Worm (Caenorhabditis elegans): ENCODE data around the gene Y102A11A.9.

The Y102A11A.9 gene

ce11 chrX:2043224-2043623, 30.3 kb downstream of the Y102A11A.9 start:
- TF ChIP-seq elt-1 (tag; optimal IDR thresholded peaks at IDR 0.05; ENCODE audit: borderline replicate concordance, insufficient read depth) (no peak), ceh-43 (GFP tag; optimal IDR thresholded peaks at IDR 0.05) (peak; percentile 73), mep-1 (tag; optimal IDR thresholded peaks at IDR 0.05) (peak; percentile 14), lin-32 (GFP tag; optimal IDR thresholded peaks at IDR 0.05) (no peak), bed-3 (GFP tag; optimal IDR thresholded peaks at IDR 0.05) (no peak), nhr-76 (tag; optimal IDR thresholded peaks at IDR 0.05) (no peak), tbx-8 (GFP tag; optimal IDR thresholded peaks at IDR 0.05) (no peak), ces-1 (GFP tag; optimal IDR thresholded peaks at IDR 0.05) (peak; percentile 65), cnd-1 (tag; optimal IDR thresholded peaks at IDR 0.05) (peak; percentile 44), mab-5 (tag; optimal IDR thresholded peaks at IDR 0.05) (no peak), drap-1 (GFP tag; optimal IDR thresholded peaks at IDR 0.05) (peak; percentile 28), mls-2 (tag; optimal IDR thresholded peaks at IDR 0.05) (peak; percentile 84), hlh-1 (tag; optimal IDR thresholded peaks at IDR 0.05) (no peak), ceh-39 (tag; optimal IDR thresholded peaks at IDR 0.05) (no peak), unc-62 (GFP tag; optimal IDR thresholded peaks at IDR 0.05) (no peak), nhr-12 (tag; optimal IDR thresholded peaks at IDR 0.05) (no peak), ztf-11 (tag; optimal IDR thresholded peaks at IDR 0.05) (peak; percentile 36), flh-1 (GFP tag; optimal IDR thresholded peaks at IDR 0.05) (no peak), unc-39 (tag; optimal IDR thresholded peaks at IDR 0.05) (no peak), unc-120 (tag; optimal IDR thresholded peaks at IDR 0.05; ENCODE audit: poor library complexity, severe bottlenecking) (no peak), nhr-237 (tag; optimal IDR thresholded peaks at IDR 0.05) (no peak), sem-2 (GFP tag; optimal IDR thresholded peaks at IDR 0.05) (no peak), M03D4.4 (tag; optimal IDR thresholded peaks at IDR 0.05) (peak; percentile 55), lin-13 (tag; optimal IDR thresholded peaks at IDR 0.05) (no peak), sptf-1 (tag; optimal IDR thresholded peaks at IDR 0.05) (peak; percentile 70), elt-3 (tag; optimal IDR thresholded peaks at IDR 0.05) (no peak)

DNA sequence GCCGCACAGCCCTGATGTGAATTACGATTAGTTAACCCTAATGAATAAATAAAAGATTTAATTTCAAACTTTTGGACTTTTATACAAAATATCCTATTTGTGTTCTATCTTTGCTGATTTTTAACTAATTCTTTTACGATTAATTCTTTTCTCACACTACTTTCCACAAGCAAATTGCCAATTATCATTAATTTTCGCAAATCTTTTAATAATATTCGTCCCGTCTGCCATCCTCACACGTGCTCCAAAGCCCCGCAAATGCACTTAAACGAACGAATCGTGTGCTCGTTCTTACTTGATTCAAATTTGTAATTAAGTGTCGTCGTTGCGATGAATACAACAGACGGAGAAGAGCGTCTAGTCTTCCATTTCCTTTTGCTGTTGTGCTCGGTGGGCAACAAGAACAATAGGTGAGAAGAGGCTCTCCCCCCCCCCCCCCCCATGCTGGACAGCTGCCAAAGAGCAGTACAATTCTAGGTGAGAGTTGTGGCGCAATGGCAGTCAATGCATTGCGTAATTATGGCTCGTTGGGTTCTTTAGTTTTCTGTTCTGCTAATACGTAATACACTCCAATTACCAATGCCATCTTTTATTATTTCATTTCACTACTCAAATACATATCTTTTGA, 31.7 kb downstream of the Y102A11A.9 start:
- TF ChIP-seq M03D4.4 (tag; optimal IDR thresholded peaks at IDR 0.05) = no peak
- no peak for TF ChIP-seq tbx-8 (GFP tag; optimal IDR thresholded peaks at IDR 0.05)
- peak; percentile 94 for TF ChIP-seq cnd-1 (tag; optimal IDR thresholded peaks at IDR 0.05)
- TF ChIP-seq sptf-1 (tag; optimal IDR thresholded peaks at IDR 0.05) = peak; percentile 49
- TF ChIP-seq ceh-43 (GFP tag; optimal IDR thresholded peaks at IDR 0.05) = peak; percentile 49
- no peak for TF ChIP-seq elt-3 (tag; optimal IDR thresholded peaks at IDR 0.05)
- peak; percentile 57 for TF ChIP-seq lin-32 (GFP tag; optimal IDR thresholded peaks at IDR 0.05)
- peak; percentile 83 for TF ChIP-seq mls-2 (tag; optimal IDR thresholded peaks at IDR 0.05)
- TF ChIP-seq nhr-2 (tag; optimal IDR thresholded peaks at IDR 0.05) = peak; percentile 86
- TF ChIP-seq zip-8 (tag; optimal IDR thresholded peaks at IDR 0.05) = peak; percentile 90
- peak; percentile 5 for TF ChIP-seq ztf-11 (tag; optimal IDR thresholded peaks at IDR 0.05)
- TF ChIP-seq ces-1 (GFP tag; optimal IDR thresholded peaks at IDR 0.05) = peak; percentile 99
- no peak for TF ChIP-seq bed-3 (GFP tag; optimal IDR thresholded peaks at IDR 0.05)
- peak; percentile 6 for TF ChIP-seq hlh-1 (tag; optimal IDR thresholded peaks at IDR 0.05)
- TF ChIP-seq nhr-12 (tag; optimal IDR thresholded peaks at IDR 0.05) = no peak

- TF ChIP-seq ceh-83 (GFP tag; optimal IDR thresholded peaks at IDR 0.05) (no peak), mep-1 (tag; optimal IDR thresholded peaks at IDR 0.05) (no peak), elt-3 (tag; optimal IDR thresholded peaks at IDR 0.05) (no peak), drap-1 (GFP tag; optimal IDR thresholded peaks at IDR 0.05) (no peak), ham-2 (GFP tag; optimal IDR thresholded peaks at IDR 0.05) (no peak), sptf-1 (tag; optimal IDR thresholded peaks at IDR 0.05) (no peak), ces-1 (GFP tag; optimal IDR thresholded peaks at IDR 0.05) (peak; percentile 84)
Measured at ce11 chrX:2045603-2046002, 32.7 kb downstream of the Y102A11A.9 start.

DNA sequence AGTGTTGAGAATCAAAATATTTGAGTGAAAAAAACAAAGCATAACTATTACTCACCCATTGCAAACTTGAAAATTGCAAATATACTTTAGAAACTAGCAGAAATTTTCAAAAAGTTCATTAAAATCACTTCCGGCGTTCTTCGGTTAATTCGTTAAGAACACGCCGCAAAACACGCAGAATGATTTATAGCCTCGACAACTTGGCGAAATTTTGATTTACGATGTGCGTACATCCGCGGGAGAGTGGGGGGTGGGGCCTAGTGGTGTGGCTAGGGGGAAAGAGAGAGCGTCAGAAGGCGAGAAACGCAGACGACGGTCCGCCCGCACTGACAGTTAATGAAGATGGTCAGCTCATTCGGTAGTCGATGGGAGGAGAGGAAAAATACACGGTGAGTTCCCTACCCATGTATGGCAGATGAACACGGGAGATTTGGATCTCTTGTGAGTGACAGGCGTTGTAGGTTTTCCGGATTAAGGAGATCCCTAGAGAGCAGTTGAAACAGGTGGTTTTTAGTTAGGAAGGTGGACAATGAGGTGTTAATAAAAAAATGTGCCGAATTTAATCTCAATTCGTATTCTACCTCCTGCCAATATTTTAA, 33.3 kb downstream of the Y102A11A.9 start, which contains the start of gene igcm-4:
TSS of gene igcm-4 (minus strand) at position 237 of the 599 bp plus-strand sequence.
- peak; percentile 39 for TF ChIP-seq sptf-1 (tag; optimal IDR thresholded peaks at IDR 0.05)
- peak; percentile 54 for TF ChIP-seq cnd-1 (tag; optimal IDR thresholded peaks at IDR 0.05)
- peak; percentile 81 for TF ChIP-seq nhr-2 (tag; optimal IDR thresholded peaks at IDR 0.05)
- TF ChIP-seq lin-13 (tag; optimal IDR thresholded peaks at IDR 0.05) = peak; percentile 11
- peak; percentile 99 for TF ChIP-seq unc-62 (GFP tag; optimal IDR thresholded peaks at IDR 0.05)
- peak; percentile 1 for TF ChIP-seq hlh-1 (tag; optimal IDR thresholded peaks at IDR 0.05)
- TF ChIP-seq flh-1 (GFP tag; optimal IDR thresholded peaks at IDR 0.05) = no peak
- TF ChIP-seq mab-5 (tag; optimal IDR thresholded peaks at IDR 0.05) = peak; percentile 82
- no peak for TF ChIP-seq nhr-76 (tag; optimal IDR thresholded peaks at IDR 0.05)
- peak; percentile 37 for TF ChIP-seq ham-2 (GFP tag; optimal IDR thresholded peaks at IDR 0.05)
- TF ChIP-seq mls-2 (tag; optimal IDR thresholded peaks at IDR 0.05) = peak; percentile 37
- no peak for TF ChIP-seq mep-1 (tag; optimal IDR thresholded peaks at IDR 0.05)
- peak; percentile 20 for TF ChIP-seq lin-32 (GFP tag; optimal IDR thresholded peaks at IDR 0.05)
- peak; percentile 12 for TF ChIP-seq ces-1 (GFP tag; optimal IDR thresholded peaks at IDR 0.05)

All from whole organism, mixed stage, embryonic.